Fruit fly (Drosophila melanogaster) whole organism, embryonic: ENCODE measurements around the gene CG15365.

Source experiments
- Adf1 ChIP-seq: fragments of 200-800 bp; sonication (Bioruptor generic); IDR thresholded peaks from 2 replicates; pipeline ENCODE4 v1.3.6; 2022; ENCODE audit warnings: missing biosample characterization, missing genetic modification characterization
- Blimp-1 ChIP-seq: fragments of 200-800 bp; sonication (Bioruptor generic); optimal IDR thresholded peaks from 3 replicates; lab custom pipeline; 2018; ENCODE audit warnings: missing biosample characterization, missing genetic modification characterization, mild to moderate bottlenecking, moderate library complexity, missing genetic modification reagents
- CG10654 ChIP-seq: fragments of 200-800 bp; sonication (Bioruptor generic); optimal IDR thresholded peaks from 2 replicates; lab custom pipeline; 2016; ENCODE audit warnings: missing biosample characterization, missing genetic modification characterization
- CG11093 ChIP-seq: fragments of 200-800 bp; sonication (Bioruptor generic); IDR thresholded peaks from 3 replicates; pipeline ENCODE4 v1.3.6; 2022; ENCODE audit warnings: missing biosample characterization, missing genetic modification characterization
- CG18619 ChIP-seq: fragments of 200-800 bp; sonication (Bioruptor generic); optimal IDR thresholded peaks from 3 replicates; lab custom pipeline; 2017; ENCODE audit warnings: missing biosample characterization, mild to moderate bottlenecking, missing genetic modification characterization
- CG32767 ChIP-seq: fragments of 200-800 bp; sonication (Bioruptor generic); IDR thresholded peaks from 2 replicates; pipeline ENCODE4 v1.3.6; 2022; ENCODE audit warnings: missing biosample characterization, missing genetic modification characterization
- CG32772 ChIP-seq: fragments of 200-800 bp; sonication (Bioruptor generic); IDR thresholded peaks from 2 replicates; pipeline ENCODE4 v1.3.6; 2022; ENCODE audit warnings: missing biosample characterization, missing genetic modification characterization
- CG42726 ChIP-seq: fragments of 200-800 bp; sonication (Bioruptor generic); IDR thresholded peaks from 2 replicates; pipeline ENCODE4 v1.3.6; 2022; ENCODE audit warnings: missing biosample characterization, missing genetic modification characterization; ENCODE audit not compliant: partially characterized antibody
- CG4707 ChIP-seq: fragments of 200-800 bp; sonication (Bioruptor generic); optimal IDR thresholded peaks from 2 replicates; lab custom pipeline; 2018; ENCODE audit warnings: missing biosample characterization, mild to moderate bottlenecking, missing genetic modification characterization, moderate library complexity
- CG9215 ChIP-seq: fragments of 200-800 bp; sonication (Bioruptor generic); IDR thresholded peaks from 2 replicates; pipeline ENCODE4 v1.3.6; 2022; ENCODE audit warnings: missing biosample characterization, missing genetic modification characterization
- Dad ChIP-seq: fragments of 200-800 bp; sonication (Bioruptor generic); optimal IDR thresholded peaks from 3 replicates; lab custom pipeline; 2016; ENCODE audit warnings: missing biosample characterization, missing genetic modification characterization
- Dp ChIP-seq: fragments of 200-800 bp; sonication (Bioruptor generic); optimal IDR thresholded peaks from 2 replicates; lab custom pipeline; 2018; ENCODE audit warnings: missing biosample characterization, mild to moderate bottlenecking, missing genetic modification characterization, moderate library complexity
- Gsc ChIP-seq: fragments of 200-800 bp; sonication (Bioruptor generic); IDR thresholded peaks from 2 replicates; pipeline ENCODE4 v1.3.6; 2022; ENCODE audit warnings: missing biosample characterization, missing genetic modification characterization
- HHEX ChIP-seq: fragments of 200-800 bp; sonication (Bioruptor generic); optimal IDR thresholded peaks from 3 replicates; lab custom pipeline; 2017; ENCODE audit warnings: missing biosample characterization, mild to moderate bottlenecking, missing genetic modification characterization, missing genetic modification reagents
- Jarid2 ChIP-seq: fragments of 200-800 bp; sonication (Bioruptor generic); optimal IDR thresholded peaks from 3 replicates; lab custom pipeline; 2017; ENCODE audit warnings: mild to moderate bottlenecking, missing biosample characterization, missing genetic modification reagents, missing genetic modification characterization
- Lpt ChIP-seq: fragments of >200 bp; optimal IDR thresholded peaks from 2 replicates; lab custom pipeline; 2018; ENCODE audit warnings: missing biosample characterization, missing genetic modification characterization
- Myb ChIP-seq: fragments of 200-800 bp; sonication (Bioruptor generic); optimal IDR thresholded peaks from 2 replicates; lab custom pipeline; 2016; ENCODE audit warnings: missing biosample characterization, missing genetic modification characterization
- Sry-β ChIP-seq: fragments of 200-800 bp; sonication (Bioruptor generic); optimal IDR thresholded peaks from 2 replicates; lab custom pipeline; 2018; ENCODE audit warnings: missing biosample characterization, mild to moderate bottlenecking, missing genetic modification characterization, moderate library complexity
- cato ChIP-seq: fragments of 200-800 bp; sonication (Bioruptor generic); optimal IDR thresholded peaks from 2 replicates; lab custom pipeline; 2016; ENCODE audit warnings: missing biosample characterization, missing genetic modification characterization, borderline replicate concordance
- emc ChIP-seq: fragments of 200-800 bp; sonication (Bioruptor generic); optimal IDR thresholded peaks from 2 replicates; lab custom pipeline; 2016; ENCODE audit warnings: missing biosample characterization, missing genetic modification characterization
- eve ChIP-seq, 2 experiments: fragments of >200 bp; optimal IDR thresholded peaks; 2 replicates each; lab custom pipeline; 2017; ENCODE audit warnings: missing biosample characterization in 2 of 2, missing genetic modification characterization in 2 of 2
- eyg ChIP-seq: fragments of 200-800 bp; sonication (Bioruptor generic); optimal IDR thresholded peaks from 3 replicates; lab custom pipeline; 2016; ENCODE audit warnings: missing biosample characterization, missing genetic modification characterization
- fd96Cb ChIP-seq: fragments of 200-800 bp; sonication (Bioruptor generic); optimal IDR thresholded peaks from 2 replicates; lab custom pipeline; 2018; ENCODE audit warnings: missing biosample characterization, mild to moderate bottlenecking, missing genetic modification characterization, moderate library complexity
- fru ChIP-seq: fragments of >200 bp; optimal IDR thresholded peaks from 2 replicates; lab custom pipeline; 2017
- gce ChIP-seq: fragments of 200-800 bp; sonication (Bioruptor generic); IDR thresholded peaks from 3 replicates; pipeline ENCODE4 v1.3.6; 2022; ENCODE audit warnings: missing biosample characterization, missing genetic modification characterization
- grau ChIP-seq: fragments of 200-800 bp; optimal IDR thresholded peaks from 3 replicates; lab custom pipeline; 2019; ENCODE audit warnings: missing biosample characterization, mild to moderate bottlenecking, missing genetic modification characterization, moderate library complexity
- gsb-n ChIP-seq: fragments of 200-800 bp; sonication (Bioruptor generic); optimal IDR thresholded peaks from 3 replicates; lab custom pipeline; 2018; ENCODE audit warnings: missing biosample characterization, mild to moderate bottlenecking, missing genetic modification characterization
- nerfin-2 ChIP-seq: fragments of 200-800 bp; sonication (Bioruptor generic); IDR thresholded peaks from 2 replicates; pipeline ENCODE4 v1.3.6; 2022; ENCODE audit warnings: missing biosample characterization, missing genetic modification characterization; ENCODE audit not compliant: partially characterized antibody
- peb ChIP-seq: fragments of 200-800 bp; sonication (Bioruptor generic); IDR thresholded peaks from 2 replicates; pipeline ENCODE4 v1.3.6; 2022; ENCODE audit warnings: missing biosample characterization, missing genetic modification characterization
- repo ChIP-seq: fragments of 200-800 bp; sonication (Bioruptor generic); optimal IDR thresholded peaks from 2 replicates; lab custom pipeline; 2016; ENCODE audit warnings: missing biosample characterization, missing genetic modification characterization
- row ChIP-seq: fragments of 200-800 bp; sonication (Bioruptor generic); IDR thresholded peaks from 3 replicates; pipeline ENCODE4 v1.3.6; 2022; ENCODE audit warnings: missing biosample characterization, missing genetic modification characterization
- sens ChIP-seq: fragments of 200-800 bp; sonication (Bioruptor generic); peaks from one replicate; lab custom pipeline; 2016; ENCODE audit warnings: missing biosample characterization, missing genetic modification characterization
- shn ChIP-seq: fragments of 200-800 bp; sonication (Bioruptor generic); optimal IDR thresholded peaks from 3 replicates; lab custom pipeline; 2016; ENCODE audit warnings: missing biosample characterization, missing genetic modification characterization
- wek ChIP-seq: fragments of 200-800 bp; sonication (Bioruptor generic); optimal IDR thresholded peaks from 3 replicates; lab custom pipeline; 2018; ENCODE audit warnings: missing biosample characterization, mild to moderate bottlenecking, missing genetic modification characterization, moderate library complexity
- wor ChIP-seq: fragments of 200-800 bp; sonication (Bioruptor generic); IDR thresholded peaks from 2 replicates; pipeline ENCODE4 v1.3.6; 2022; ENCODE audit warnings: missing biosample characterization, missing genetic modification characterization
- zfh2 ChIP-seq: fragments of 200-800 bp; sonication (Bioruptor generic); optimal IDR thresholded peaks from 2 replicates; lab custom pipeline; 2016; ENCODE audit warnings: missing biosample characterization, missing genetic modification characterization

The CG15365 gene

dm6 chrX:9007215-9007614 lies 60.6 kb downstream of the CG15365 start:
- TF ChIP-seq Dp = no peak
- TF ChIP-seq eyg (GFP tag; lab: Kevin White, UChicago) = no peak
- TF ChIP-seq Gsc = no peak
- TF ChIP-seq CG42726 = no peak
- no peak for TF ChIP-seq HHEX (GFP tag; lab: Kevin White, UChicago)
- TF ChIP-seq CG32772 (GFP tag; lab: Robert Waterston, UW) = no peak
- no peak for TF ChIP-seq CG32767 (GFP tag; lab: Robert Waterston, UW)
- TF ChIP-seq Sry-β (GFP tag; lab: Kevin White, UChicago) = peak; percentile 75
- no peak for TF ChIP-seq grau (tag; lab: Kevin White, UChicago)
- no peak for TF ChIP-seq Jarid2 (GFP tag; lab: Kevin White, UChicago)
- TF ChIP-seq gsb-n (tag; lab: Kevin White, UChicago) = no peak
- TF ChIP-seq fd96Cb (tag; lab: Kevin White, UChicago) = no peak
- TF ChIP-seq wek (GFP tag; lab: Kevin White, UChicago) = no peak
- peak; percentile 73; the same call in 1 of the 2 replicates for TF ChIP-seq Adf1 (GFP tag; lab: Robert Waterston, UW)
- TF ChIP-seq emc (GFP tag; lab: Kevin White, UChicago) = no peak
- TF ChIP-seq Myb (GFP tag; lab: Kevin White, UChicago) = no peak
- no peak for TF ChIP-seq CG10654
- TF ChIP-seq zfh2 (GFP tag; lab: Kevin White, UChicago) = no peak
- no peak for TF ChIP-seq peb (GFP tag; lab: Robert Waterston, UW)
- TF ChIP-seq Blimp-1 (GFP tag; lab: Kevin White, UChicago) = no peak
- no peak for TF ChIP-seq gce (GFP tag; lab: Robert Waterston, UW)
- no peak for TF ChIP-seq fru (lab: Kevin White, UChicago)
- no peak for TF ChIP-seq CG4707
- no peak for TF ChIP-seq cato (GFP tag; lab: Kevin White, UChicago)
- TF ChIP-seq CG11093 (GFP tag; lab: Robert Waterston, UW) = no peak
- TF ChIP-seq CG9215 (GFP tag; lab: Robert Waterston, UW) = no peak
- no peak for TF ChIP-seq nerfin-2 (GFP tag; lab: Robert Waterston, UW)
- TF ChIP-seq shn (GFP tag; lab: Kevin White, UChicago) = no peak
- peak; percentile 50 for TF ChIP-seq sens
- TF ChIP-seq repo = no peak
- TF ChIP-seq Dad = no peak
- no peak for TF ChIP-seq CG18619 (GFP tag; lab: Kevin White, UChicago)
- TF ChIP-seq Lpt (GFP tag; lab: Kevin White, UChicago) = no peak
- peak; percentile 28; the same call in 2 of the 3 replicates for TF ChIP-seq row (GFP tag; lab: Robert Waterston, UW)
- no peak for TF ChIP-seq eve (GFP tag; optimal IDR thresholded peaks at IDR 0.05; lab: Kevin White, UChicago)
- no peak for TF ChIP-seq wor
- TF ChIP-seq, all 482 proteins: peak for 4
